Worm (Caenorhabditis elegans) whole organism, L4 larva: ENCODE measurements around the gene bca-1.
A peak's percentile ranks its signal among the peaks of the same experiment; 100 is the strongest.

Experiments
- T20F7.1 ChIP-seq: fragments of 200-800 bp; sonication (Bioruptor generic); optimal IDR thresholded peaks from 2 replicates; lab custom pipeline; 2018; ENCODE audit warnings: mild to moderate bottlenecking, missing genetic modification characterization, missing compliant biosample characterization
- T26A8.4 ChIP-seq: fragments of 200-800 bp; sonication (Bioruptor generic); IDR thresholded peaks from 2 replicates; pipeline ENCODE4 v1.3.6; 2022; ENCODE audit warnings: missing genetic modification characterization, missing compliant biosample characterization
- ZK546.5 ChIP-seq, 2 experiments: sonication (generic microtip); optimal IDR thresholded peaks; 2 replicates each; lab custom pipeline; 2017; ENCODE audit warnings: missing biosample characterization in 2 of 2, missing genetic modification characterization in 2 of 2
- aha-1 ChIP-seq: fragments of 150-350 bp; peaks from one replicate; lab custom pipeline; 2014; ENCODE audit warnings: missing biosample characterization, missing genetic modification characterization
- aly-2 ChIP-seq: sonication (generic microtip); optimal IDR thresholded peaks from 2 replicates; lab custom pipeline; 2018; ENCODE audit warnings: missing biosample characterization, missing genetic modification characterization
- arid-1 ChIP-seq: fragments of 200-800 bp; sonication (Bioruptor generic); conservative IDR thresholded peaks from 2 replicates; pipeline ENCODE4 v1.3.6; 2022; ENCODE audit warnings: missing genetic modification reagents, missing genetic modification characterization, missing compliant biosample characterization
- ceh-20 ChIP-seq: fragments of 200-800 bp; sonication (Bioruptor generic); IDR thresholded peaks from 2 replicates; pipeline ENCODE4 v1.3.6; 2022; ENCODE audit warnings: missing genetic modification reagents, missing genetic modification characterization, missing compliant biosample characterization
- ceh-32 ChIP-seq: sonication (generic microtip); optimal IDR thresholded peaks from 2 replicates; lab custom pipeline; 2016; ENCODE audit warnings: mild to moderate bottlenecking, missing genetic modification characterization, missing compliant biosample characterization; ENCODE audit not compliant: poor library complexity
- ceh-44 ChIP-seq: fragments of 200-800 bp; sonication (Bioruptor generic); IDR thresholded peaks from 2 replicates; pipeline ENCODE4 v1.3.6; 2022; ENCODE audit warnings: missing genetic modification reagents, missing genetic modification characterization, missing compliant biosample characterization
- ces-1 ChIP-seq: fragments of 150-350 bp; sonication (generic microtip); optimal IDR thresholded peaks from 4 replicates; lab custom pipeline; 2014; ENCODE audit warnings: missing biosample characterization, missing genetic modification reagents, missing genetic modification characterization
- ctbp-1 ChIP-seq: fragments of 200-800 bp; sonication (Bioruptor generic); IDR thresholded peaks from 2 replicates; pipeline ENCODE4 v1.3.6; 2022; ENCODE audit warnings: missing genetic modification reagents, missing genetic modification characterization, missing compliant biosample characterization
- daf-16 ChIP-seq, 3 experiments: sonication (generic microtip); optimal IDR thresholded peaks; 2 replicates each; lab custom pipeline; 2016 to 2017; ENCODE audit warnings: missing genetic modification characterization in 3 of 3, missing genetic modification reagents in 3 of 3, mild to moderate bottlenecking in 2 of 3, missing compliant biosample characterization in 2 of 3, missing biosample characterization in 1 of 3, moderate library complexity in 1 of 3
- daf-19 ChIP-seq: fragments of 200-800 bp; sonication (Bioruptor generic); conservative IDR thresholded peaks from 2 replicates; pipeline ENCODE4 v1.3.6; 2022; ENCODE audit warnings: missing genetic modification characterization, missing compliant biosample characterization
- daf-8 ChIP-seq: fragments of 200-800 bp; sonication (Bioruptor generic); IDR thresholded peaks from 2 replicates; pipeline ENCODE4 v1.3.6; 2022; ENCODE audit warnings: missing genetic modification characterization, missing compliant biosample characterization
- dmd-8 ChIP-seq: fragments of 200-800 bp; sonication (Bioruptor generic); IDR thresholded peaks from 2 replicates; pipeline ENCODE4 v1.3.6; 2022; ENCODE audit warnings: missing genetic modification characterization, missing compliant biosample characterization
- dpl-1 ChIP-seq: fragments of 150-350 bp; optimal IDR thresholded peaks from 2 replicates; lab custom pipeline; 2014; ENCODE audit warnings: missing biosample characterization, missing genetic modification reagents, missing genetic modification characterization
- dve-1 ChIP-seq: sonication (generic microtip); optimal IDR thresholded peaks from 2 replicates; lab custom pipeline; 2017; ENCODE audit warnings: antibody characterized with exemption, mild to moderate bottlenecking, missing genetic modification characterization, missing compliant biosample characterization; ENCODE audit not compliant: insufficient read depth
- fkh-10 ChIP-seq: fragments of 150-350 bp; optimal IDR thresholded peaks from 2 replicates; lab custom pipeline; 2014; ENCODE audit warnings: missing biosample characterization, missing genetic modification reagents, missing genetic modification characterization
- fos-1 ChIP-seq: fragments of 150-350 bp; optimal IDR thresholded peaks from 2 replicates; lab custom pipeline; 2014; ENCODE audit warnings: missing biosample characterization, missing genetic modification characterization
- hif-1 ChIP-seq, 2 experiments: sonication (generic microtip); optimal IDR thresholded peaks; 2 replicates each; lab custom pipeline; 2016 to 2017; ENCODE audit warnings: missing compliant biosample characterization in 2 of 2, missing genetic modification characterization in 2 of 2, missing genetic modification reagents in 2 of 2, missing genotype in 2 of 2, mild to moderate bottlenecking in 1 of 2
- hlh-11 ChIP-seq: fragments of 200-800 bp; sonication (Bioruptor generic); optimal IDR thresholded peaks from 2 replicates; lab custom pipeline; 2018; ENCODE audit warnings: mild to moderate bottlenecking, missing genetic modification characterization, missing compliant biosample characterization
- hlh-30 ChIP-seq: sonication (generic microtip); optimal IDR thresholded peaks from 2 replicates; lab custom pipeline; 2017; ENCODE audit warnings: antibody characterized with exemption, mild to moderate bottlenecking, missing genetic modification characterization, missing compliant biosample characterization; ENCODE audit not compliant: insufficient read depth
- hmg-1.1 ChIP-seq: fragments of 200-800 bp; sonication (Bioruptor generic); IDR thresholded peaks from 2 replicates; pipeline ENCODE4 v1.3.6; 2022; ENCODE audit warnings: missing genetic modification reagents, missing genetic modification characterization, missing compliant biosample characterization
- lim-7 ChIP-seq: fragments of 200-800 bp; sonication (Bioruptor generic); IDR thresholded peaks from 2 replicates; pipeline ENCODE4 v1.3.6; 2022; ENCODE audit warnings: missing genetic modification characterization, missing compliant biosample characterization
- lin-15B ChIP-seq: fragments of 150-350 bp; sonication (generic microtip); optimal IDR thresholded peaks from 3 replicates; lab custom pipeline; 2014; ENCODE audit warnings: missing biosample characterization, missing genetic modification characterization
- lin-38 ChIP-seq: fragments of 200-800 bp; sonication (Bioruptor generic); IDR thresholded peaks from 2 replicates; pipeline ENCODE4 v1.3.6; 2022; ENCODE audit warnings: missing genetic modification reagents, missing genetic modification characterization, missing compliant biosample characterization
- madf-5 ChIP-seq, 2 experiments: fragments of 200-800 bp; sonication (Bioruptor generic); IDR thresholded peaks; 2 replicates each; pipeline ENCODE4 v1.3.6; 2022; ENCODE audit warnings: missing compliant biosample characterization in 2 of 2, missing genetic modification characterization in 2 of 2
- mdl-1 ChIP-seq, 2 experiments: fragments of 150-350 bp in 1 of 2; sonication (generic microtip) in 1 of 2; optimal IDR thresholded peaks; 2 replicates each; lab custom pipeline; 2014 to 2017; ENCODE audit warnings: missing biosample characterization in 2 of 2, missing genetic modification characterization in 2 of 2
- nhr-237 ChIP-seq: sonication (generic microtip); optimal IDR thresholded peaks from 2 replicates; lab custom pipeline; 2017; ENCODE audit warnings: missing biosample characterization, missing genetic modification characterization
- nhr-25 ChIP-seq: sonication (generic microtip); optimal IDR thresholded peaks from 2 replicates; lab custom pipeline; 2017; ENCODE audit warnings: missing genetic modification characterization, mild to moderate bottlenecking, missing compliant biosample characterization, antibody characterized with exemption, moderate library complexity, borderline replicate concordance; ENCODE audit not compliant: insufficient read depth
- nhr-41 ChIP-seq: fragments of 200-800 bp; sonication (Bioruptor generic); IDR thresholded peaks from 2 replicates; pipeline ENCODE4 v1.3.6; 2022; ENCODE audit warnings: missing genetic modification reagents, missing genetic modification characterization, missing compliant biosample characterization
- nhr-76 ChIP-seq: fragments of 150-350 bp; optimal IDR thresholded peaks from 2 replicates; lab custom pipeline; 2014; ENCODE audit warnings: missing biosample characterization, missing genetic modification characterization
- nhr-77 ChIP-seq: fragments of 150-350 bp; optimal IDR thresholded peaks from 2 replicates; lab custom pipeline; 2014; ENCODE audit warnings: missing biosample characterization, missing genetic modification characterization
- pqm-1 ChIP-seq: sonication (generic microtip); optimal IDR thresholded peaks from 2 replicates; lab custom pipeline; 2017; ENCODE audit warnings: missing biosample characterization, missing genetic modification characterization
- skn-1 ChIP-seq: fragments of 150-350 bp; optimal IDR thresholded peaks from 2 replicates; lab custom pipeline; 2014; ENCODE audit warnings: missing biosample characterization, missing genetic modification characterization
- tra-1 ChIP-seq: fragments of 200-800 bp; sonication (Bioruptor generic); IDR thresholded peaks from 2 replicates; pipeline ENCODE4 v1.3.6; 2022; ENCODE audit warnings: missing genetic modification reagents, missing genetic modification characterization, missing compliant biosample characterization
- unc-62 ChIP-seq, 3 experiments: fragments of 150-350 bp in 1 of 3; sonication (generic microtip); optimal IDR thresholded peaks in 2 of 3; peaks in 1 of 3; 1 replicate in 1 of 3; 2 replicates in 2 of 3; lab custom pipeline; 2014 to 2017; ENCODE audit warnings: missing biosample characterization in 3 of 3, missing genetic modification characterization in 3 of 3, missing genetic modification reagents in 3 of 3, missing genotype in 1 of 3
- zfp-3 ChIP-seq: fragments of 200-800 bp; sonication (Bioruptor generic); conservative IDR thresholded peaks from 2 replicates; pipeline ENCODE4 v1.3.6; 2022; ENCODE audit warnings: missing genetic modification reagents, missing genetic modification characterization, missing compliant biosample characterization
- ztf-7 ChIP-seq: fragments of 150-350 bp; optimal IDR thresholded peaks from 2 replicates; lab custom pipeline; 2014; ENCODE audit warnings: missing biosample characterization, missing genetic modification characterization

The bca-1 gene

DNA sequence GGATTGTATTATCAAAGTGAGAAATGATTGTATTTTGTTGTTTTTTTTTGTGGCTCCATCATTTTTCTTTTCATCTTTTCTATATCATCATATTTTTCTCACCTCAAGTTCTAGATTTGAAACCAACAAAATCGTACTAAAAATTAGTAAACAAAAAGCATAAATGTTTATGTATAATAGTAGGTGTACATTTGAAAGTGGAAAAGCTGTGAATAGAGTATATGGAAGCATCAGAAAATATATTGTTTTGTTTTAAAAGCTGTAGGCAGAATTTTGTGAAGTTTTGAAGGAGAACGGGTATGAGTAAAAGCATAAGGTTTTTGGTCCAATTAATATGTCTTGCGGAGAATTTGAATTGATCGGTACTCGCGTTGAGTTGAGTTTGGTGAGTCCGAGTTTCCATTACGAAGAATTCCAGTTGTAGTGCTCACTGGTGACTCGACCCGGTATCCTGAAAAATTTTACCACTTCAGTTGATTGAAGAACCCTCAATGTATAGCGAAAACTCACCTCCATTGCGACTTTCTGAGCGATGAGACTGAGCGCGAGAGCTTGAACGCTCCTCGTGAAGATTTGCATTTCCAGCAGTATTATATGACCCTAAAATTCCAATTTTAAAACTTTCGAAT lies 28.6 kb upstream of the bca-1 start, which contains the start of gene C14F11.4:
TSS of gene C14F11.4 (minus strand) at position 51 of the 629 bp plus-strand sequence.
- no peak for TF ChIP-seq lin-15B (tag; lab: Kevin White, UChicago)
- peak; percentile 16 for TF ChIP-seq T20F7.1 (GFP tag; lab: Kevin White, UChicago)
- peak; percentile 71 for TF ChIP-seq aha-1 (tag; lab: Kevin White, UChicago)
- no peak for TF ChIP-seq nhr-25 (tag; lab: Kevin White, UChicago)
- 0 out of 2 replicates have a peak, but pooled peaks have one; percentile 12 for TF ChIP-seq ctbp-1 (GFP tag; lab: Robert Waterston, UW)
- TF ChIP-seq fkh-10 (GFP tag; lab: Kevin White, UChicago): no peak
- TF ChIP-seq nhr-77: no peak
- peak; percentile 27 for TF ChIP-seq dve-1
- TF ChIP-seq ceh-44 (GFP tag; lab: Robert Waterston, UW): no peak
- no peak for TF ChIP-seq dpl-1 (GFP tag; lab: Kevin White, UChicago)
- TF ChIP-seq hif-1 (tag; optimal IDR thresholded peaks at IDR 0.05; lab: Kevin White, UChicago): no peak
- no peak for TF ChIP-seq unc-62 (GFP tag; optimal IDR thresholded peaks at IDR 0.05 in 1 of 2; lab: Kevin White, UChicago)
- no peak for TF ChIP-seq unc-62 (tag; optimal IDR thresholded peaks at IDR 0.05; lab: Kevin White, UChicago)
- TF ChIP-seq daf-19 (GFP tag; lab: Robert Waterston, UW): no peak
- TF ChIP-seq nhr-41 (GFP tag; lab: Robert Waterston, UW): no peak
- no peak for TF ChIP-seq aly-2
- no peak for TF ChIP-seq arid-1 (GFP tag; lab: Robert Waterston, UW)
- no peak for TF ChIP-seq daf-8 (GFP tag; lab: Robert Waterston, UW)
- TF ChIP-seq ceh-32 (tag; lab: Kevin White, UChicago): no peak
- TF ChIP-seq ces-1: no peak
- no peak for TF ChIP-seq lim-7
- TF ChIP-seq daf-16 (GFP tag; optimal IDR thresholded peaks at IDR 0.05; lab: Kevin White, UChicago): no peak
- TF ChIP-seq daf-16 (tag; optimal IDR thresholded peaks at IDR 0.05; lab: Kevin White, UChicago): no peak
- no peak for TF ChIP-seq hmg-1.1
- no peak for TF ChIP-seq fos-1
- TF ChIP-seq ztf-7 (tag; lab: Kevin White, UChicago): no peak
- TF ChIP-seq mdl-1 (tag; optimal IDR thresholded peaks at IDR 0.05; lab: Kevin White, UChicago): no peak
- TF ChIP-seq lin-38: no peak
- TF ChIP-seq T26A8.4 (GFP tag; lab: Robert Waterston, UW): no peak
- no peak for TF ChIP-seq zfp-3 (GFP tag; lab: Robert Waterston, UW)
- TF ChIP-seq dmd-8 (GFP tag; lab: Robert Waterston, UW): no peak
- TF ChIP-seq nhr-76 (tag; lab: Kevin White, UChicago): no peak
- TF ChIP-seq hlh-30: no peak
- no peak for TF ChIP-seq tra-1 (GFP tag; lab: Robert Waterston, UW)
- TF ChIP-seq skn-1 (tag; lab: Kevin White, UChicago): no peak

DNA sequence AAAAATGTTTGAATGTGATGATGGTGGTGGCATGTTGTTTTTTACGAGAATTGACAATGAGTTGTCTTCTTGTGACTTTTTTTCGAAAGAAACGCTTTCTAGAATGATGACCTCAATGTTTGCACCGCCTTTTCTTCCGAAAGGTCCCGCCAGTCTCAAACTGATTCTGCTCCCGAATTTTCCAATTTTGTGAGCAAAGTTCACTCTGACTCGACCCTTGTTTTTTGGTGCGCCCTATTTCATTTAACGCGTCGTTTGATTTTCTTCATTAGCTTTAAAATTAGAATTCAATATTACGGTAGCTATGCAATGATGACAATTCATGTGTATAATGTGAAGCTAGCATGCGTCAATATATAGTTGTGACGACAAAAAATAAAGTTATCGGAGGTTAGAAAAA lies 26.1 kb upstream of the bca-1 start, which contains the start of gene lite-1:
TSS of gene lite-1 (minus strand) at position 101 of the 400 bp plus-strand sequence.
- TF ChIP-seq unc-62 (GFP tag; optimal IDR thresholded peaks at IDR 0.05 in 1 of 2; lab: Kevin White, UChicago) (peak in 1 of 2 experiments; percentile 73), unc-62 (tag; optimal IDR thresholded peaks at IDR 0.05; lab: Kevin White, UChicago) (no peak), ZK546.5 (tag; optimal IDR thresholded peaks at IDR 0.05; lab: Kevin White, UChicago) (no peak), nhr-237 (tag; lab: Kevin White, UChicago) (no peak)

DNA sequence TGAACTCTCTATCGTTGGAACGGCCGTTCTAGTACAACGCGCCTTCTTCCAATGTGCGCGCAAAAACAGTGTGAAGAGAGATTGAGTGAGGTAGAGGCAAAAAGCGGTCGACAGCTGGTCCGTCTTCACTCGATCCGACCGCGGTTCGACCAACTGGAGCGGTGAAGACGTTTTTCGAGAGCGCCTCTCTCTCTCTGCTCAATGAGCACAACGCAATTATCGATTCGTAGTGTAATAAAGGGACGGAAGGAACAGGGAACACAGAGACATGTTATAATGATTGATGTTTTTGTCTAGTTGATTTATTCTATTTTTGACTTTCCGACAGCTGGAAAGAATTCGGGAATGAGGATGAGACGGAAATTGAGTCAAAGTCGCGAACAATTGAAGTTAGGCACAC lies 20.3 kb upstream of the bca-1 start:
- no peak for TF ChIP-seq pqm-1 (tag; lab: Kevin White, UChicago)
- TF ChIP-seq hlh-11 (tag; lab: Kevin White, UChicago): peak; percentile 21
- 0 out of 2 replicates have a peak, but pooled peaks have one; percentile 30 for TF ChIP-seq ceh-20 (GFP tag; lab: Robert Waterston, UW)
- TF ChIP-seq madf-5 (GFP tag; IDR thresholded peaks at IDR 0.05; lab: Robert Waterston, UW): no peak
